Worm (Caenorhabditis elegans) whole organism, L1 larva: ENCODE data around the gene rga-1.

Experiments
- C04F5.9 ChIP-seq: sonication (generic microtip); optimal IDR thresholded peaks from 2 replicates; lab custom pipeline; 2016; ENCODE audit warnings: missing genetic modification characterization, missing compliant biosample characterization
- C16A3.4 ChIP-seq: fragments of 150-350 bp; optimal IDR thresholded peaks from 2 replicates; lab custom pipeline; 2014; ENCODE audit warnings: missing biosample characterization, missing genetic modification characterization
- Y116A8C.19 ChIP-seq: sonication (generic microtip); optimal IDR thresholded peaks from 2 replicates; lab custom pipeline; 2016; ENCODE audit warnings: missing compliant biosample characterization, missing genetic modification characterization, borderline replicate concordance
- aly-2 ChIP-seq: fragments of 150-350 bp; optimal IDR thresholded peaks from 2 replicates; lab custom pipeline; 2014; ENCODE audit warnings: missing biosample characterization, missing genetic modification characterization
- blmp-1 ChIP-seq: fragments of 150-350 bp; optimal IDR thresholded peaks from 2 replicates; lab custom pipeline; 2014; ENCODE audit warnings: missing biosample characterization, missing genetic modification characterization
- ceh-63 ChIP-seq: fragments of 200-800 bp; sonication (Bioruptor generic); optimal IDR thresholded peaks from 2 replicates; lab custom pipeline; 2018; ENCODE audit warnings: mild to moderate bottlenecking, missing genetic modification characterization, missing compliant biosample characterization
- ceh-8 ChIP-seq: fragments of 200-800 bp; sonication (Bioruptor generic); optimal IDR thresholded peaks from 2 replicates; lab custom pipeline; 2018; ENCODE audit warnings: mild to moderate bottlenecking, missing genetic modification characterization, moderate library complexity, missing compliant biosample characterization
- dpl-1 ChIP-seq, 3 experiments: fragments of 150-350 bp in 2 of 3; sonication (generic microtip) in 1 of 3; optimal IDR thresholded peaks; 2 replicates each; lab custom pipeline; 2014 to 2017; ENCODE audit warnings: missing biosample characterization in 3 of 3, missing genetic modification characterization in 3 of 3, missing genetic modification reagents in 3 of 3
- efl-1 ChIP-seq, 4 experiments: fragments of 150-350 bp; optimal IDR thresholded peaks in 3 of 4; peaks in 1 of 4; 1 replicate in 1 of 4; 2 replicates in 3 of 4; lab custom pipeline; 2014; ENCODE audit warnings: missing biosample characterization in 2 of 4, missing genetic modification characterization in 2 of 4, missing genetic modification reagents in 2 of 4
- elt-2 ChIP-seq: sonication (generic microtip); optimal IDR thresholded peaks from 2 replicates; lab custom pipeline; 2016; ENCODE audit warnings: missing genetic modification characterization, mild to moderate bottlenecking, inconsistent platforms, missing compliant biosample characterization, missing genetic modification reagents
- elt-3 ChIP-seq, 6 experiments: fragments of 150-350 bp in 1 of 6; sonication (generic microtip); optimal IDR thresholded peaks; 2 replicates each; lab custom pipeline; 2017 to 2018; ENCODE audit warnings: missing biosample characterization in 6 of 6, missing genetic modification characterization in 6 of 6, inconsistent platforms in 1 of 6
- fkh-10 ChIP-seq: sonication (generic microtip); optimal IDR thresholded peaks from 2 replicates; lab custom pipeline; 2017; ENCODE audit warnings: missing biosample characterization, missing genetic modification reagents, missing genetic modification characterization
- fkh-8 ChIP-seq: sonication (generic microtip); optimal IDR thresholded peaks from 2 replicates; lab custom pipeline; 2016; ENCODE audit warnings: mild to moderate bottlenecking, missing genetic modification characterization, missing compliant biosample characterization
- hlh-17 ChIP-seq: fragments of 200-800 bp; sonication (Bioruptor generic); optimal IDR thresholded peaks from 2 replicates; lab custom pipeline; 2018; ENCODE audit warnings: missing genetic modification characterization, mild to moderate bottlenecking, missing compliant biosample characterization, moderate library complexity, borderline replicate concordance
- hlh-4 ChIP-seq: sonication (generic microtip); optimal IDR thresholded peaks from 2 replicates; lab custom pipeline; 2016; ENCODE audit warnings: mild to moderate bottlenecking, missing genetic modification characterization, missing compliant biosample characterization
- hpl-2 ChIP-seq: fragments of 150-350 bp; optimal IDR thresholded peaks from 2 replicates; lab custom pipeline; 2014; ENCODE audit warnings: missing biosample characterization, missing genetic modification reagents, missing genetic modification characterization
- isw-1 ChIP-seq: fragments of 200-800 bp; sonication (Bioruptor generic); IDR thresholded peaks from 2 replicates; pipeline ENCODE4 v1.3.6; 2022; ENCODE audit warnings: missing genetic modification characterization, missing compliant biosample characterization
- lin-14 ChIP-seq: fragments of 200-800 bp; sonication (Bioruptor generic); optimal IDR thresholded peaks from 2 replicates; lab custom pipeline; 2018; ENCODE audit warnings: mild to moderate bottlenecking, missing genetic modification characterization, moderate library complexity, missing compliant biosample characterization
- lin-35 ChIP-seq, 2 experiments: fragments of 150-350 bp; optimal IDR thresholded peaks; 2 replicates each; lab custom pipeline; 2014; ENCODE audit warnings: missing biosample characterization in 2 of 2, missing genetic modification characterization in 2 of 2, missing genetic modification reagents in 2 of 2
- lir-3 ChIP-seq: sonication (generic microtip); optimal IDR thresholded peaks from 2 replicates; lab custom pipeline; 2016; ENCODE audit warnings: mild to moderate bottlenecking, missing genetic modification characterization, moderate library complexity, missing compliant biosample characterization; ENCODE audit not compliant: poor library complexity
- mab-9 ChIP-seq: fragments of 200-800 bp; sonication (Bioruptor generic); IDR thresholded peaks from 2 replicates; pipeline ENCODE4 v1.3.6; 2022; ENCODE audit warnings: missing genetic modification reagents, missing genetic modification characterization, missing compliant biosample characterization
- mdl-1 ChIP-seq, 2 experiments: fragments of 150-350 bp; optimal IDR thresholded peaks; 2 replicates each; lab custom pipeline; 2014 to 2017; ENCODE audit warnings: missing biosample characterization in 2 of 2, missing genetic modification characterization in 2 of 2, inconsistent platforms in 1 of 2
- nhr-11 ChIP-seq: fragments of 150-350 bp; optimal IDR thresholded peaks from 2 replicates; lab custom pipeline; 2014; ENCODE audit warnings: missing biosample characterization, missing genetic modification characterization
- nhr-19 ChIP-seq: fragments of 200-800 bp; sonication (Bioruptor generic); conservative IDR thresholded peaks from 2 replicates; pipeline ENCODE4 v1.3.6; 2022; ENCODE audit warnings: missing genetic modification characterization, missing compliant biosample characterization
- nhr-20 ChIP-seq: sonication (generic microtip); optimal IDR thresholded peaks from 2 replicates; lab custom pipeline; 2016; ENCODE audit warnings: mild to moderate bottlenecking, missing genetic modification characterization, missing compliant biosample characterization
- nhr-71 ChIP-seq: sonication (generic microtip); optimal IDR thresholded peaks from 2 replicates; lab custom pipeline; 2016; ENCODE audit warnings: mild to moderate bottlenecking, missing genetic modification characterization, moderate library complexity, missing compliant biosample characterization
- nhr-77 ChIP-seq: fragments of 150-350 bp; optimal IDR thresholded peaks from 2 replicates; lab custom pipeline; 2014; ENCODE audit warnings: missing biosample characterization, missing genetic modification characterization
- nhr-84 ChIP-seq: sonication (generic microtip); optimal IDR thresholded peaks from 2 replicates; lab custom pipeline; 2017; ENCODE audit warnings: missing biosample characterization, missing genetic modification characterization
- nhr-85 ChIP-seq: sonication (generic microtip); peaks from one replicate; lab custom pipeline; 2016; ENCODE audit warnings: missing genetic modification characterization, inconsistent platforms, missing compliant biosample characterization
- nhr-90 ChIP-seq: sonication (generic microtip); optimal IDR thresholded peaks from 2 replicates; lab custom pipeline; 2016; ENCODE audit warnings: mild to moderate bottlenecking, missing genetic modification characterization, missing compliant biosample characterization; ENCODE audit not compliant: poor library complexity
- pag-3 ChIP-seq: sonication (generic microtip); optimal IDR thresholded peaks from 2 replicates; lab custom pipeline; 2017; ENCODE audit warnings: missing genetic modification characterization, mild to moderate bottlenecking, missing compliant biosample characterization, antibody characterized with exemption, borderline replicate concordance; ENCODE audit not compliant: insufficient read depth
- pax-3 ChIP-seq: fragments of 200-800 bp; sonication (Bioruptor generic); optimal IDR thresholded peaks from 2 replicates; lab custom pipeline; 2018; ENCODE audit warnings: mild to moderate bottlenecking, missing genetic modification characterization, moderate library complexity, missing compliant biosample characterization
- pqm-1 ChIP-seq: sonication (generic microtip); optimal IDR thresholded peaks from 3 replicates; lab custom pipeline; 2017; ENCODE audit warnings: missing biosample characterization, missing genetic modification characterization
- snpc-4 ChIP-seq: fragments of 150-350 bp; optimal IDR thresholded peaks from 2 replicates; lab custom pipeline; 2014; ENCODE audit warnings: missing biosample characterization, missing genetic modification characterization
- snu-23 ChIP-seq: sonication (generic microtip); optimal IDR thresholded peaks from 2 replicates; lab custom pipeline; 2016; ENCODE audit warnings: missing genetic modification characterization, missing compliant biosample characterization
- sox-4 ChIP-seq: sonication (generic microtip); optimal IDR thresholded peaks from 2 replicates; lab custom pipeline; 2016; ENCODE audit warnings: missing genetic modification characterization, missing compliant biosample characterization
- sptf-1 ChIP-seq: fragments of 150-350 bp; optimal IDR thresholded peaks from 2 replicates; lab custom pipeline; 2014; ENCODE audit warnings: missing biosample characterization, missing genetic modification characterization
- sup-37 ChIP-seq: fragments of 200-800 bp; sonication (Bioruptor generic); optimal IDR thresholded peaks from 2 replicates; lab custom pipeline; 2018; ENCODE audit warnings: mild to moderate bottlenecking, missing genetic modification characterization, missing compliant biosample characterization
- swsn-7 ChIP-seq: sonication (generic microtip); optimal IDR thresholded peaks from 2 replicates; lab custom pipeline; 2016; ENCODE audit warnings: missing genetic modification characterization, missing compliant biosample characterization
- tbx-2 ChIP-seq: sonication (generic microtip); optimal IDR thresholded peaks from 2 replicates; lab custom pipeline; 2016; ENCODE audit warnings: missing genetic modification characterization, missing compliant biosample characterization
- unc-30 ChIP-seq: sonication (generic microtip); optimal IDR thresholded peaks from 2 replicates; lab custom pipeline; 2017; ENCODE audit warnings: missing biosample characterization, missing genetic modification characterization
- unc-62 ChIP-seq: fragments of 150-350 bp; optimal IDR thresholded peaks from 2 replicates; lab custom pipeline; 2014; ENCODE audit warnings: missing biosample characterization, missing genetic modification reagents, missing genetic modification characterization
- unc-98 ChIP-seq: fragments of 200-800 bp; sonication (Bioruptor generic); IDR thresholded peaks from 2 replicates; pipeline ENCODE4 v1.3.6; 2022; ENCODE audit warnings: missing genetic modification characterization, missing compliant biosample characterization
- vab-15 ChIP-seq: sonication (generic microtip); optimal IDR thresholded peaks from 2 replicates; lab custom pipeline; 2017; ENCODE audit warnings: missing genotype, mild to moderate bottlenecking, missing genetic modification characterization, missing compliant biosample characterization
- zag-1 ChIP-seq: fragments of 150-350 bp; optimal IDR thresholded peaks from 2 replicates; lab custom pipeline; 2014; ENCODE audit warnings: missing biosample characterization, missing genetic modification characterization

rga-1 gene

DNA sequence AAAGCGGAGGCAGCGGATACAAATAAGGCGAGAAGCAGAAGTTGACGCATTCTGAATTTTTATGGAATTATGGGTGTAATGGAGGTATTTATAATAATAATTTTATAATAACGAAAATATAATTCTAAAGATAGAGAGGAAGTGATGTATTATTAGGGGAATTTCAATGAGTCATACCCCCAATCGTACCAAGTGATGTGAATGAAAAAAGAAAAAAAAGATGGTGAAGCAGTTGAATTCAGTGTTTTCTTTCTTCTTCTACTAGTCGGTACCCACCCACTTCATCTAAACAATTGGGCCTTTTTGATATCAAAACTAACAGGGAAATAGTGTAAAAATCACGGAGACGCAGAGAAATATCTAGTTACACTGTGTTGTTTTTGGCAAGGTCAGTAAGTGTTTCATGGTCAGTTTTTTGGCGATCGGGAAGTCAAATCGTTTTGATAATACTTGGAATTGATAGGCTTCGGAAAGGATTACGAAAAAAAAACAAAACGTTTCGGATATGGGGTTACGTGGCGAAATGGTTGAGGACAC lies 22.1 kb downstream of the rga-1 start, which contains the start of gene ttr-18:
Gene ttr-18, minus strand, starts transcription at position 51 of the 537 bp plus-strand sequence.
- peak; percentile 16 for TF ChIP-seq nhr-90 (tag; lab: Kevin White, UChicago)
- no peak for TF ChIP-seq mdl-1 (tag; optimal IDR thresholded peaks at IDR 0.05; lab: Kevin White, UChicago)
- TF ChIP-seq elt-3 (tag; optimal IDR thresholded peaks at IDR 0.05; lab: Kevin White, UChicago) = peak in 1 of 6 experiments; percentile 40
- TF ChIP-seq lir-3 (tag; lab: Kevin White, UChicago) = no peak
- TF ChIP-seq snu-23 (GFP tag; lab: Kevin White, UChicago) = peak; percentile 39
- peak; percentile 58 for TF ChIP-seq lin-14 (GFP tag; lab: Kevin White, UChicago)
- TF ChIP-seq nhr-85 (tag; lab: Kevin White, UChicago) = peak; percentile 77
- peak; percentile 28 for TF ChIP-seq nhr-20 (tag; lab: Kevin White, UChicago)
- peak; percentile 9 for TF ChIP-seq blmp-1 (tag; lab: Kevin White, UChicago)

DNA sequence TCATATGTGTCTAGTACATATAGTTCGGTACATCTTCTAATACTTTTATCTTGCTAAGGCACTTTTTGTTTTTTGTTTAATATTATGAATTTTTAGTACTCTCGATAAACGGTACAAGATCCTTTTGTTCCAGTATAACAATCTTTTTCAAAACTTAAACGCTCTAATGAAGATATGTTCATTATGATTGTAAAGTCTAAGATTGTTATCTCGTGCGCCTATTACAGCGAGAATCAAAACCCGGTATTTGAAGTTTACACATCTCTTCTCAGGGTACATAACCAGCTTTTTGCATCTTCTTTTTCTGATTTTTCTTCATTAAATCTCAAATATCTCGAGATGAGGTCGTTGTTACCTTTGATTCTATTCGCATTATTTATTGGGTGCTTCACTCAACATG lies 23.3 kb downstream of the rga-1 start, which contains the start of gene B0334.13:
Gene B0334.13, plus strand, starts transcription at position 301 of the 400 bp plus-strand sequence.
- TF ChIP-seq aly-2 (tag; lab: Kevin White, UChicago) (no peak), tbx-2 (tag; lab: Kevin White, UChicago) (no peak), nhr-77 (tag; lab: Kevin White, UChicago) (no peak), swsn-7 (no peak)

DNA sequence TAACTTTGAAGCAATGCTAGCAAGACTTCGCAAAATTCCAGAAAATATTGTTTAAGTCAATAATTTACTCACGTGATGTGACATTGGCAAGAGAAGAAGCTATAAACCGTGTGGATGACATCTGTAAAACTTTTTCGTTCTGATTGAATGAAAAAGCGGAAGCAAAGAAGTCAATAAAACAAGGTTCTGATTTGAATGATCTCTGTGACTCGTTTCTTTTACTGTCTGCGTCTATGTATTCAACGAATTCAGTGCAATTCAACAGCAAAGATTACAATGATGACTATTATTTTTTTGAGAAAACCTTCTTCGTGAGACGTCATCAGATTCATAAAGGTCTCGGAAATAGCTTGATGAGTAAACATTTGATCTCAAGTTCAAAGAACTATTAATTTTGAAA lies 28.1 kb downstream of the rga-1 start, which contains the start of gene hacl-1:
Gene hacl-1, minus strand, starts transcription at position 121 of the 400 bp plus-strand sequence.
- TF ChIP-seq hlh-17 (GFP tag; lab: Kevin White, UChicago) (no peak), fkh-10 (GFP tag; lab: Kevin White, UChicago) (no peak), lin-14 (GFP tag; lab: Kevin White, UChicago) (peak; percentile 35), nhr-84 (tag; lab: Kevin White, UChicago) (no peak), ceh-8 (GFP tag; lab: Kevin White, UChicago) (no peak), fkh-8 (tag; lab: Kevin White, UChicago) (peak; percentile 76), isw-1 (GFP tag; lab: Robert Waterston, UW) (no peak), lin-35 (GFP tag; optimal IDR thresholded peaks at IDR 0.05; lab: Kevin White, UChicago) (peak in 1 of 2 experiments; percentile 36), sup-37 (GFP tag; lab: Kevin White, UChicago) (no peak), pax-3 (tag; lab: Kevin White, UChicago) (no peak), Y116A8C.19 (no peak), elt-2 (tag; lab: Kevin White, UChicago) (no peak), elt-3 (tag; optimal IDR thresholded peaks at IDR 0.05; lab: Kevin White, UChicago) (peak in 1 of 6 experiments; percentile 21), nhr-11 (tag; lab: Kevin White, UChicago) (no peak), hlh-4 (no peak), ceh-63 (no peak), nhr-20 (tag; lab: Kevin White, UChicago) (peak; percentile 64), swsn-7 (no peak), lir-3 (tag; lab: Kevin White, UChicago) (no peak), unc-62 (GFP tag; lab: Kevin White, UChicago) (no peak), nhr-71 (tag; lab: Kevin White, UChicago) (peak; percentile 74), C04F5.9 (tag; lab: Kevin White, UChicago) (no peak), vab-15 (tag; lab: Kevin White, UChicago) (no peak), unc-98 (no peak), snpc-4 (tag; lab: Kevin White, UChicago) (no peak), mdl-1 (tag; optimal IDR thresholded peaks at IDR 0.05; lab: Kevin White, UChicago) (no peak), sox-4 (no peak), unc-30 (no peak), pag-3 (no peak), pqm-1 (tag; lab: Kevin White, UChicago) (no peak), nhr-19 (GFP tag; lab: Robert Waterston, UW) (peak; percentile 49), zag-1 (tag; lab: Kevin White, UChicago) (no peak), dpl-1 (GFP tag; optimal IDR thresholded peaks at IDR 0.05; lab: Kevin White, UChicago) (peak in 1 of 3 experiments; percentile 9), efl-1 (optimal IDR thresholded peaks at IDR 0.05; lab: Kevin White, UChicago) (no peak), efl-1 (GFP tag; optimal IDR thresholded peaks at IDR 0.05 in 1 of 2; lab: Kevin White, UChicago) (peak in 1 of 2 experiments; percentile 91), nhr-90 (tag; lab: Kevin White, UChicago) (peak; percentile 14), hpl-2 (GFP tag; lab: Kevin White, UChicago) (no peak), C16A3.4 (no peak), sptf-1 (tag; lab: Kevin White, UChicago) (no peak), mab-9 (GFP tag; lab: Robert Waterston, UW) (no peak)
